Fruit fly (Drosophila melanogaster): ENCODE measurements around the gene Ranbp16.

- TF ChIP-seq H2.0 (GFP tag; IDR thresholded peaks at IDR 0.05) (no peak), CG8478 (optimal IDR thresholded peaks at IDR 0.05) (no peak), so (GFP tag; IDR thresholded peaks at IDR 0.05) (no peak), CG6854 (GFP tag; optimal IDR thresholded peaks at IDR 0.05) (no peak), CG3995 (GFP tag; optimal IDR thresholded peaks at IDR 0.05) (no peak), CG12155 (GFP tag; optimal IDR thresholded peaks at IDR 0.05) (no peak), Dp (GFP tag; optimal IDR thresholded peaks at IDR 0.05) (no peak), kay (GFP tag; optimal IDR thresholded peaks at IDR 0.05) (no peak), Kr (GFP tag; optimal IDR thresholded peaks at IDR 0.05) (no peak)
Measured at dm6 chrX:15888763-15889162, 44.9 kb downstream of the Ranbp16 start.
